Fruit fly (Drosophila melanogaster): ENCODE data around the gene CG4766.
A peak's percentile ranks its signal among the peaks of the same experiment; 100 is the strongest.

CG4766 gene

DNA sequence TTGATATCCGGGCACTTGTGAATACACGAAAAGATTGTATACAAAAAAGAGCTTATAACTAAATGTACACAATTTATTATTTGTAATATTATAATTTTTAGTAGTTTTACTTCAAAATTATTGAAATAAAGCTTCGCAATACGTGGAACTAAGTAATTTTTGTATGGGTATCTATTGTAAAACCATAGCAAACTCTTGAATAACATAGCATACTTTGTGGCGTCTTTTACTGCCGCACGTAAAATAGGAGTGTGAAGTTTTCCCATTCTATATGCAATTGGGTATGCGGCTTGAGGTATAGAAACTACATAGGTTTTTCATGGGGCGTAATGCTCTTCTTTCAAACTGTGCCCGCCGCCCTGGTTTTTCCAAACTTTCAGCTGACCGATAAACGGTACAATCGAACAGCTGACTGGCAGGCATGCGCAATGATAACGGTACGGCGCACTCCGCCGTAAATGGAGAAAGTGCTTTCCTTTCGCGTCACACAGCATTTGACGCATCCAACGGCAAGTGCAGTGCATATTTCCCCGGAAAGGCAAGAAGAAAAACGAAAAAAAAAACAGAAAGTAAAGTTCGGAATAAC is 38.9 kb upstream of the CG4766 start, which contains the start of gene CG5937 (continued):
- TF ChIP-seq repo (GFP tag; optimal IDR thresholded peaks at IDR 0.05) (no peak), Dref (GFP tag; IDR thresholded peaks at IDR 0.05) (peak; percentile 25; the same call in 1 of the 2 replicates), grau (tag; optimal IDR thresholded peaks at IDR 0.05) (peak; percentile 36), Nf-YC (tag; optimal IDR thresholded peaks at IDR 0.05) (peak; percentile 46), CG3838 (GFP tag; optimal IDR thresholded peaks at IDR 0.05) (no peak), pfk (GFP tag; optimal IDR thresholded peaks at IDR 0.05) (no peak), CG17385 (GFP tag; optimal IDR thresholded peaks at IDR 0.05) (peak; percentile 33), ken (GFP tag; IDR thresholded peaks at IDR 0.05) (no peak), slou (GFP tag; optimal IDR thresholded peaks at IDR 0.05) (no peak), lab (GFP tag; optimal IDR thresholded peaks at IDR 0.05) (peak; percentile 43), row (GFP tag; IDR thresholded peaks at IDR 0.05) (peak; percentile 38; the same call in 2 of the 3 replicates), bowl (GFP tag; IDR thresholded peaks at IDR 0.05) (no peak), CG7271 (tag; optimal IDR thresholded peaks at IDR 0.05) (no peak), pb (GFP tag; optimal IDR thresholded peaks at IDR 0.05) (no peak), onecut (GFP tag; IDR thresholded peaks at IDR 0.05) (no peak), cg (GFP tag; optimal IDR thresholded peaks at IDR 0.05) (no peak), CG10147 (GFP tag; optimal IDR thresholded peaks at IDR 0.05) (peak; percentile 18), Aef1 (GFP tag; IDR thresholded peaks at IDR 0.05) (no peak), CG10462 (GFP tag; optimal IDR thresholded peaks at IDR 0.05) (no peak), CG10979 (tag; optimal IDR thresholded peaks at IDR 0.05) (peak; percentile 22), CG12744 (GFP tag; optimal IDR thresholded peaks at IDR 0.05) (no peak), luna (GFP tag; optimal IDR thresholded peaks at IDR 0.05) (no peak), CG12219 (GFP tag; optimal IDR thresholded peaks at IDR 0.05) (no peak), CG13775 (GFP tag; optimal IDR thresholded peaks at IDR 0.05) (peak; percentile 25), B-H1 (GFP tag; IDR thresholded peaks at IDR 0.05) (no peak), CG6791 (GFP tag; IDR thresholded peaks at IDR 0.05; ENCODE audit: partially characterized antibody) (0 out of 3 replicates have a peak, but pooled peaks have one; percentile 39), CG16815 (GFP tag; optimal IDR thresholded peaks at IDR 0.05) (no peak), CG7745 (tag; optimal IDR thresholded peaks at IDR 0.05) (no peak), CG10431 (GFP tag; optimal IDR thresholded peaks at IDR 0.05) (no peak), H15 (GFP tag; IDR thresholded peaks at IDR 0.05) (no peak), lola (GFP tag; optimal IDR thresholded peaks at IDR 0.05) (peak in 1 of 3 experiments; percentile 4), CG9876 (GFP tag; optimal IDR thresholded peaks at IDR 0.05) (no peak), Usf (GFP tag; optimal IDR thresholded peaks at IDR 0.05) (no peak), dati (GFP tag; IDR thresholded peaks at IDR 0.05) (no peak), Tbp (GFP tag; optimal IDR thresholded peaks at IDR 0.05) (no peak), CG30403 (GFP tag; optimal IDR thresholded peaks at IDR 0.05) (peak; percentile 14), pita (GFP tag; optimal IDR thresholded peaks at IDR 0.05) (no peak), sens (GFP tag) (peak; percentile 58), CG18011 (GFP tag; optimal IDR thresholded peaks at IDR 0.05) (no peak), CG8478 (optimal IDR thresholded peaks at IDR 0.05) (no peak), MTF-1 (GFP tag; optimal IDR thresholded peaks at IDR 0.05; ENCODE audit: borderline replicate concordance) (no peak), CG1233 (GFP tag; optimal IDR thresholded peaks at IDR 0.05) (peak; percentile 17), dmrt99B (tag; optimal IDR thresholded peaks at IDR 0.05) (peak; percentile 22), ara (GFP tag; IDR thresholded peaks at IDR 0.05) (no peak), pnt (GFP tag; optimal IDR thresholded peaks at IDR 0.05) (no peak), CG5180 (GFP tag; optimal IDR thresholded peaks at IDR 0.05) (peak; percentile 33), CG4854 (GFP tag; optimal IDR thresholded peaks at IDR 0.05) (no peak), fu2 (GFP tag; optimal IDR thresholded peaks at IDR 0.05) (no peak), CG7928 (GFP tag; optimal IDR thresholded peaks at IDR 0.05) (peak; percentile 63), MESR4 (GFP tag; optimal IDR thresholded peaks at IDR 0.05) (no peak), dpn (GFP tag; optimal IDR thresholded peaks at IDR 0.05) (no peak)

Measured in whole organism, embryonic.